Fruit fly (Drosophila melanogaster) whole organism, embryonic: ENCODE results near the gene Sgs5.

Experiments used
- Antp ChIP-seq: fragments of 200-800 bp; sonication (Bioruptor generic); optimal IDR thresholded peaks from 3 replicates; lab custom pipeline; 2016; ENCODE audit warnings: missing biosample characterization, missing genetic modification characterization
- Asciz ChIP-seq: fragments of 200-800 bp; sonication (Bioruptor generic); optimal IDR thresholded peaks from 2 replicates; lab custom pipeline; 2017; ENCODE audit warnings: missing biosample characterization, mild to moderate bottlenecking, missing genetic modification characterization, missing genetic modification reagents
- Bdp1 ChIP-seq: fragments of 200-800 bp; sonication (Bioruptor generic); optimal IDR thresholded peaks from 3 replicates; lab custom pipeline; 2016; ENCODE audit warnings: missing biosample characterization, missing genetic modification characterization
- Bgb ChIP-seq: fragments of 200-800 bp; sonication (Bioruptor generic); IDR thresholded peaks from 2 replicates; pipeline ENCODE4 v1.3.6; 2022; ENCODE audit warnings: missing biosample characterization, missing genetic modification characterization; ENCODE audit not compliant: partially characterized antibody
- CG11456 ChIP-seq: fragments of 200-800 bp; sonication (Bioruptor generic); IDR thresholded peaks from 3 replicates; pipeline ENCODE4 v1.3.6; 2022; ENCODE audit warnings: missing biosample characterization, missing genetic modification characterization
- CG11504 ChIP-seq: fragments of 200-800 bp; sonication (Bioruptor generic); optimal IDR thresholded peaks from 3 replicates; lab custom pipeline; 2019; ENCODE audit warnings: missing biosample characterization, mild to moderate bottlenecking, missing genetic modification characterization, moderate library complexity
- CG11695 ChIP-seq: fragments of 200-800 bp; sonication (Bioruptor generic); IDR thresholded peaks from 3 replicates; pipeline ENCODE4 v1.3.6; 2022; ENCODE audit warnings: missing biosample characterization, missing genetic modification characterization
- CG12219 ChIP-seq: fragments of 200-800 bp; sonication (Bioruptor generic); optimal IDR thresholded peaks from 3 replicates; lab custom pipeline; 2018; ENCODE audit warnings: missing biosample characterization, mild to moderate bottlenecking, missing genetic modification characterization
- CG12659 ChIP-seq: fragments of 200-800 bp; sonication (Bioruptor generic); optimal IDR thresholded peaks from 3 replicates; lab custom pipeline; 2017; ENCODE audit warnings: mild to moderate bottlenecking, missing biosample characterization, missing genetic modification reagents, missing genetic modification characterization
- CG15269 ChIP-seq: fragments of 200-800 bp; sonication (Bioruptor generic); optimal IDR thresholded peaks from 2 replicates; lab custom pipeline; 2018; ENCODE audit warnings: missing biosample characterization, mild to moderate bottlenecking, missing genetic modification characterization, moderate library complexity
- CG15696 ChIP-seq: fragments of 200-800 bp; sonication (Bioruptor generic); optimal IDR thresholded peaks from 2 replicates; lab custom pipeline; 2019; ENCODE audit warnings: missing biosample characterization, mild to moderate bottlenecking, missing genetic modification characterization, moderate library complexity
- CG3065 ChIP-seq: fragments of 200-800 bp; sonication (Bioruptor generic); optimal IDR thresholded peaks from 2 replicates; lab custom pipeline; 2016; ENCODE audit warnings: missing biosample characterization, missing genetic modification characterization
- CG3281 ChIP-seq: fragments of 200-800 bp; sonication (Bioruptor generic); optimal IDR thresholded peaks from 3 replicates; lab custom pipeline; 2017; ENCODE audit warnings: missing biosample characterization, mild to moderate bottlenecking, missing genetic modification characterization
- CG7556 ChIP-seq: fragments of 200-800 bp; sonication (Bioruptor generic); optimal IDR thresholded peaks from 2 replicates; lab custom pipeline; 2017; ENCODE audit warnings: missing biosample characterization, mild to moderate bottlenecking, missing genetic modification characterization
- CG8388 ChIP-seq: fragments of 200-800 bp; sonication (Bioruptor generic); optimal IDR thresholded peaks from 2 replicates; lab custom pipeline; 2019; ENCODE audit warnings: missing biosample characterization, mild to moderate bottlenecking, missing genetic modification characterization, moderate library complexity
- CG8944 ChIP-seq: fragments of 200-800 bp; sonication (Bioruptor generic); optimal IDR thresholded peaks from 3 replicates; lab custom pipeline; 2016; ENCODE audit warnings: missing biosample characterization, missing genetic modification characterization
- D19A ChIP-seq: fragments of 200-800 bp; optimal IDR thresholded peaks from 3 replicates; lab custom pipeline; 2019; ENCODE audit warnings: missing biosample characterization, mild to moderate bottlenecking, missing genetic modification characterization, moderate library complexity
- Dp ChIP-seq: fragments of 200-800 bp; sonication (Bioruptor generic); optimal IDR thresholded peaks from 2 replicates; lab custom pipeline; 2018; ENCODE audit warnings: missing biosample characterization, mild to moderate bottlenecking, missing genetic modification characterization, moderate library complexity
- Dref ChIP-seq: fragments of 200-800 bp; sonication (Bioruptor generic); IDR thresholded peaks from 2 replicates; pipeline ENCODE4 v1.3.6; 2022; ENCODE audit warnings: missing biosample characterization, missing genetic modification characterization
- Ets65A ChIP-seq: fragments of 200-800 bp; sonication (Bioruptor generic); peaks from one replicate; lab custom pipeline; 2016; ENCODE audit warnings: missing biosample characterization, missing genetic modification characterization
- HmgZ ChIP-seq: fragments of 200-800 bp; sonication (Bioruptor generic); optimal IDR thresholded peaks from 2 replicates; lab custom pipeline; 2018; ENCODE audit warnings: missing biosample characterization, mild to moderate bottlenecking, missing genetic modification characterization
- Hmr ChIP-seq: fragments of 200-800 bp; sonication (Bioruptor generic); optimal IDR thresholded peaks from 3 replicates; lab custom pipeline; 2017; ENCODE audit warnings: mild to moderate bottlenecking, missing biosample characterization, missing genetic modification reagents, missing genetic modification characterization
- Hr3 ChIP-seq: fragments of 200-800 bp; sonication (Bioruptor generic); optimal IDR thresholded peaks from 3 replicates; lab custom pipeline; 2016; ENCODE audit warnings: missing biosample characterization, missing genetic modification characterization
- Hr39 ChIP-seq: fragments of >200 bp; optimal IDR thresholded peaks from 2 replicates; lab custom pipeline; 2017
- Hr51 ChIP-seq, 2 experiments: fragments of 200-800 bp; sonication (Bioruptor generic); optimal IDR thresholded peaks; 2 replicates in 1 of 2; 3 replicates in 1 of 2; lab custom pipeline; 2016 to 2018; ENCODE audit warnings: missing biosample characterization in 2 of 2, missing genetic modification characterization in 2 of 2, mild to moderate bottlenecking in 1 of 2, moderate library complexity in 1 of 2
- Neu2 ChIP-seq: fragments of 200-800 bp; sonication (Bioruptor generic); optimal IDR thresholded peaks from 3 replicates; lab custom pipeline; 2016; ENCODE audit warnings: missing biosample characterization, missing genetic modification characterization, borderline replicate concordance
- Nf-YB ChIP-seq: fragments of 200-800 bp; sonication (Bioruptor generic); optimal IDR thresholded peaks from 3 replicates; lab custom pipeline; 2019; ENCODE audit warnings: missing biosample characterization, mild to moderate bottlenecking, missing genetic modification characterization, moderate library complexity
- PHDP ChIP-seq: fragments of 200-800 bp; sonication (Bioruptor generic); optimal IDR thresholded peaks from 3 replicates; lab custom pipeline; 2018; ENCODE audit warnings: missing biosample characterization, mild to moderate bottlenecking, missing genetic modification characterization, moderate library complexity
- Ptx1 ChIP-seq: fragments of 200-800 bp; sonication (Bioruptor generic); IDR thresholded peaks from 2 replicates; pipeline ENCODE4 v1.3.6; 2022; ENCODE audit warnings: missing biosample characterization, missing genetic modification characterization
- TFAM ChIP-seq: fragments of 200-800 bp; sonication (Bioruptor generic); optimal IDR thresholded peaks from 2 replicates; lab custom pipeline; 2017; ENCODE audit warnings: missing biosample characterization, missing genetic modification characterization, inconsistent platforms
- ac ChIP-seq: fragments of 200-800 bp; sonication (Bioruptor generic); optimal IDR thresholded peaks from 3 replicates; lab custom pipeline; 2017; ENCODE audit warnings: missing biosample characterization, mild to moderate bottlenecking, missing genetic modification characterization
- btn ChIP-seq: fragments of 200-800 bp; sonication (Bioruptor generic); optimal IDR thresholded peaks from 2 replicates; lab custom pipeline; 2016; ENCODE audit warnings: missing biosample characterization, missing genetic modification characterization
- crc ChIP-seq: fragments of 200-800 bp; sonication (Bioruptor generic); optimal IDR thresholded peaks from 2 replicates; lab custom pipeline; 2016; ENCODE audit warnings: missing biosample characterization, missing genetic modification characterization
- crp ChIP-seq, 2 experiments: fragments of 200-800 bp; sonication (Bioruptor generic); optimal IDR thresholded peaks; 2 replicates in 1 of 2; 3 replicates in 1 of 2; lab custom pipeline; 2017; ENCODE audit warnings: missing biosample characterization in 2 of 2, missing genetic modification characterization in 2 of 2, mild to moderate bottlenecking in 1 of 2, moderate library complexity in 1 of 2
- dm ChIP-seq: fragments of 200-800 bp; sonication (Bioruptor generic); optimal IDR thresholded peaks from 3 replicates; lab custom pipeline; 2016; ENCODE audit warnings: missing biosample characterization, missing genetic modification characterization
- dpn ChIP-seq, 2 experiments: fragments of 200-800 bp; sonication (Bioruptor generic); optimal IDR thresholded peaks; 3 replicates each; lab custom pipeline; 2016; ENCODE audit warnings: missing biosample characterization in 2 of 2, missing genetic modification characterization in 2 of 2
- exex ChIP-seq: fragments of 200-800 bp; sonication (Bioruptor generic); optimal IDR thresholded peaks from 4 replicates; lab custom pipeline; 2018; ENCODE audit warnings: missing biosample characterization, mild to moderate bottlenecking, missing genetic modification characterization, moderate library complexity
- gcm ChIP-seq: fragments of 200-800 bp; sonication (Bioruptor generic); optimal IDR thresholded peaks from 2 replicates; lab custom pipeline; 2019; ENCODE audit warnings: missing biosample characterization, mild to moderate bottlenecking, missing genetic modification characterization, moderate library complexity
- gem ChIP-seq: fragments of 200-800 bp; sonication (Bioruptor generic); optimal IDR thresholded peaks from 2 replicates; lab custom pipeline; 2019; ENCODE audit warnings: missing biosample characterization, mild to moderate bottlenecking, missing genetic modification characterization, moderate library complexity
- gsb-n ChIP-seq: fragments of 200-800 bp; sonication (Bioruptor generic); optimal IDR thresholded peaks from 3 replicates; lab custom pipeline; 2018; ENCODE audit warnings: missing biosample characterization, mild to moderate bottlenecking, missing genetic modification characterization
- inv ChIP-seq: fragments of 200-800 bp; sonication (Bioruptor generic); IDR thresholded peaks from 2 replicates; pipeline ENCODE4 v1.3.6; 2022; ENCODE audit warnings: missing biosample characterization, missing genetic modification characterization; ENCODE audit not compliant: partially characterized antibody
- lmd ChIP-seq: fragments of 200-800 bp; sonication (Bioruptor generic); IDR thresholded peaks from 2 replicates; pipeline ENCODE4 v1.3.6; 2022; ENCODE audit warnings: missing biosample characterization, missing genetic modification characterization
- mld ChIP-seq: fragments of 200-800 bp; sonication (Bioruptor generic); IDR thresholded peaks from 3 replicates; pipeline ENCODE4 v1.3.6; 2022; ENCODE audit warnings: missing biosample characterization, missing genetic modification characterization; ENCODE audit not compliant: partially characterized antibody
- oc ChIP-seq: fragments of 200-800 bp; sonication (Bioruptor generic); optimal IDR thresholded peaks from 2 replicates; lab custom pipeline; 2018; ENCODE audit warnings: missing biosample characterization, mild to moderate bottlenecking, missing genetic modification characterization, moderate library complexity
- onecut ChIP-seq: fragments of 200-800 bp; sonication (Bioruptor generic); IDR thresholded peaks from 2 replicates; pipeline ENCODE4 v1.3.6; 2022; ENCODE audit warnings: missing biosample characterization, missing genetic modification characterization
- pan ChIP-seq, 4 experiments: fragments of >200 bp in 3 of 4; fragments of 200-800 bp in 1 of 4; sonication (Bioruptor generic) in 1 of 4; optimal IDR thresholded peaks in 3 of 4; IDR thresholded peaks in 1 of 4; 2 replicates each; pipeline versions ENCODE4 v1.3.6 to Lab custom; 2017 to 2022; ENCODE audit warnings: missing biosample characterization in 2 of 4, missing genetic modification characterization in 2 of 4, mixed read lengths in 1 of 4
- sens ChIP-seq: fragments of 200-800 bp; sonication (Bioruptor generic); peaks from one replicate; lab custom pipeline; 2016; ENCODE audit warnings: missing biosample characterization, missing genetic modification characterization
- sisA ChIP-seq: fragments of 200-800 bp; sonication (Bioruptor generic); IDR thresholded peaks from 2 replicates; pipeline ENCODE4 v1.3.6; 2022; ENCODE audit warnings: missing biosample characterization, missing genetic modification characterization

The Sgs5 gene

DNA sequence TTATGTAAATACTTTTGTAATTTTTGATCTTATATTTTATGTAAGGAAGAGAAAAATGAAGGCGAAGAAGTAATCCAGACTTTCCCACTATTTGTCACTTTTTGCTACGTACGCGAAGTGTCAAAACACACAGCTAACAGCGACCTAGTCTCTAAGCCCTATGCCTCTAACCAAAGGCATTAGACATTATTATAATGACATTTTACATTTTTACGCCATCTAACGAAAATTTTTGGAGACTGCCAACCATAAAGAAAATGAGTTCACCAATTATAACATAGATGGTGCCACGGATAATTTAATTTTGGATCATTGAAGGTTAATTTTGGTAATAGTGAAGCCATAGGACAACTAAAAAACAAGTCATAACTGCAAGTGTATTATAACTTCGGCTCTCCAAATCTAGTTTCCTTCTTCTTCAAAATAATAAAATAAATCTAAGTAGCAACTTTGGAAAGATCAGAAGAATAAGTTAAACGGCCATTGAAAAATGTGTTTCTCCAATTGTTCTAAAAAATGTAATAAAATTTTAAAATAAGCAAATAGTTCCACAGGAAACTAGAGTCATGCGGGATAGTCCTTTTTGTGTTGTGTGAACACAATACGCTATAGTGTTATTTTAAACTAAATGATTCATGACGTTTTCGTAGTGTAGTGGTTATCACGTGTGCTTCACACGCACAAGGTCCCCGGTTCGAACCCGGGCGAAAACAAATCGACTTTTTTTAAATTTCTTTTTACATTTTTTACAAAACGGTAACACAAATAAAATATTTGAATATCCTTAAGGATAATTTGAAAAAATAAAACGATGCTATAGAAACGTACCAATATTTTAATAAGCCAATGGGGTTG lies 22.2 kb downstream of the Sgs5 start (continued):
- TF ChIP-seq dpn (GFP tag; optimal IDR thresholded peaks at IDR 0.05; lab: Kevin White, UChicago) (peak; percentile 23 to 27), exex (tag; lab: Kevin White, UChicago) (peak; percentile 46), Hr39 (no peak), CG12659 (GFP tag; lab: Kevin White, UChicago) (no peak), CG11695 (GFP tag; lab: Robert Waterston, UW) (peak; percentile 11; the same call in 1 of the 3 replicates), crp (GFP tag; optimal IDR thresholded peaks at IDR 0.05; lab: Kevin White, UChicago) (no peak), ac (no peak), Dref (no peak), gsb-n (peak; percentile 23), D19A (tag; lab: Kevin White, UChicago) (peak; percentile 70), onecut (GFP tag; lab: Robert Waterston, UW) (no peak), inv (GFP tag; lab: Robert Waterston, UW) (no peak), Neu2 (GFP tag; lab: Kevin White, UChicago) (no peak), sisA (no peak), oc (no peak), crc (GFP tag; lab: Kevin White, UChicago) (no peak), Dp (GFP tag; lab: Kevin White, UChicago) (no peak), PHDP (tag; lab: Kevin White, UChicago) (peak; percentile 30), mld (GFP tag; lab: Robert Waterston, UW) (no peak; the same call in 1 of the 3 replicates), lmd (peak; percentile 14; the same call in 1 of the 2 replicates), HmgZ (tag; lab: Kevin White, UChicago) (peak; percentile 46), btn (GFP tag; lab: Kevin White, UChicago) (no peak), Hmr (GFP tag; lab: Kevin White, UChicago) (peak; percentile 36), CG15269 (tag; lab: Kevin White, UChicago) (peak; percentile 21), TFAM (GFP tag; lab: Kevin White, UChicago) (no peak), sens (GFP tag; lab: Kevin White, UChicago) (peak; percentile 81), CG8388 (GFP tag; lab: Kevin White, UChicago) (no peak), Antp (GFP tag; lab: Kevin White, UChicago) (peak; percentile 3), CG3065 (GFP tag; lab: Kevin White, UChicago) (no peak), CG3281 (GFP tag; lab: Kevin White, UChicago) (peak; percentile 36), Bgb (GFP tag; lab: Robert Waterston, UW) (peak; percentile 51), CG11456 (GFP tag; lab: Robert Waterston, UW) (peak; percentile 80), pan (optimal IDR thresholded peaks at IDR 0.05; lab: Kevin White, UChicago) (no peak), pan (GFP tag; optimal IDR thresholded peaks at IDR 0.05 in 1 of 2, IDR thresholded peaks at IDR 0.05 in 1 of 2) (peak in 1 of 2 experiments; percentile 11), CG8944 (GFP tag; lab: Kevin White, UChicago) (no peak), CG7556 (GFP tag; lab: Kevin White, UChicago) (peak; percentile 29), gem (tag; lab: Kevin White, UChicago) (peak; percentile 20), Ptx1 (GFP tag; lab: Robert Waterston, UW) (peak; percentile 33; the same call in 1 of the 2 replicates), CG11504 (peak; percentile 4), Asciz (no peak), Nf-YB (GFP tag; lab: Kevin White, UChicago) (no peak), CG12219 (GFP tag; lab: Kevin White, UChicago) (no peak), dm (GFP tag; lab: Kevin White, UChicago) (no peak), CG15696 (peak; percentile 20), Hr3 (GFP tag; lab: Kevin White, UChicago) (peak; percentile 14), Bdp1 (GFP tag; lab: Kevin White, UChicago) (peak; percentile 97), Hr51 (GFP tag; optimal IDR thresholded peaks at IDR 0.05; lab: Kevin White, UChicago) (no peak), gcm (GFP tag; lab: Kevin White, UChicago) (peak; percentile 3), Ets65A (GFP tag; lab: Kevin White, UChicago) (peak; percentile 93)
